Fruit fly (Drosophila melanogaster) whole organism, prepupa: ENCODE measurements around the gene Ced-12.
A peak's percentile ranks its signal among the peaks of the same experiment; 100 is the strongest.

Experiments used
- Blimp-1 ChIP-seq: fragments of 200-800 bp; sonication (Bioruptor generic); optimal IDR thresholded peaks from 3 replicates; lab custom pipeline; 2017; ENCODE audit warnings: missing biosample characterization, missing genetic modification characterization, mild to moderate bottlenecking, moderate library complexity, missing genetic modification reagents
- CG10631 ChIP-seq: fragments of 200-800 bp; sonication (Bioruptor generic); optimal IDR thresholded peaks from 2 replicates; lab custom pipeline; 2016; ENCODE audit warnings: missing biosample characterization, missing genetic modification characterization
- CG10669 ChIP-seq: fragments of 200-800 bp; sonication (Bioruptor generic); optimal IDR thresholded peaks from 3 replicates; lab custom pipeline; 2018; ENCODE audit warnings: missing biosample characterization, mild to moderate bottlenecking, missing genetic modification characterization, moderate library complexity
- CG11294 ChIP-seq: fragments of 200-800 bp; sonication (Bioruptor generic); IDR thresholded peaks from 2 replicates; pipeline ENCODE4 v1.3.6; 2022; ENCODE audit warnings: missing biosample characterization, missing genetic modification characterization
- CG11762 ChIP-seq: fragments of 200-800 bp; sonication (Bioruptor generic); optimal IDR thresholded peaks from 3 replicates; lab custom pipeline; 2016; ENCODE audit warnings: missing biosample characterization, missing genetic modification characterization; ENCODE audit not compliant: insufficient read depth
- CG11902 ChIP-seq: fragments of 200-800 bp; sonication (Bioruptor generic); optimal IDR thresholded peaks from 3 replicates; lab custom pipeline; 2016; ENCODE audit warnings: missing biosample characterization, missing genetic modification characterization
- CG15336 ChIP-seq: fragments of 200-800 bp; sonication (Bioruptor generic); IDR thresholded peaks from 2 replicates; pipeline ENCODE4 v1.3.6; 2022; ENCODE audit warnings: missing biosample characterization, missing genetic modification characterization
- CG3032 ChIP-seq: fragments of 200-800 bp; optimal IDR thresholded peaks from 2 replicates; lab custom pipeline; 2019; ENCODE audit warnings: missing biosample characterization, mild to moderate bottlenecking, missing genetic modification characterization, moderate library complexity
- CG32006 ChIP-seq: fragments of 200-800 bp; sonication (Bioruptor generic); optimal IDR thresholded peaks from 3 replicates; lab custom pipeline; 2017; ENCODE audit warnings: missing biosample characterization, mild to moderate bottlenecking, missing genetic modification characterization
- CG34406 ChIP-seq: fragments of 200-800 bp; sonication (Bioruptor generic); optimal IDR thresholded peaks from 3 replicates; lab custom pipeline; 2016; ENCODE audit warnings: missing biosample characterization, missing genetic modification characterization
- CG6808 ChIP-seq: fragments of 200-800 bp; sonication (Bioruptor generic); optimal IDR thresholded peaks from 3 replicates; lab custom pipeline; 2017; ENCODE audit warnings: missing biosample characterization, missing genetic modification characterization, mild to moderate bottlenecking, moderate library complexity, missing genetic modification reagents
- CG6854 ChIP-seq: fragments of 200-800 bp; sonication (Bioruptor generic); optimal IDR thresholded peaks from 2 replicates; lab custom pipeline; 2017; ENCODE audit warnings: missing biosample characterization, mild to moderate bottlenecking, missing genetic modification characterization
- CG8119 ChIP-seq: fragments of 200-800 bp; sonication (Bioruptor generic); IDR thresholded peaks from 3 replicates; pipeline ENCODE4 v1.3.6; 2022; ENCODE audit warnings: missing biosample characterization, missing genetic modification characterization
- CG8319 ChIP-seq: fragments of 200-800 bp; sonication (Bioruptor generic); optimal IDR thresholded peaks from 3 replicates; lab custom pipeline; 2016; ENCODE audit warnings: missing biosample characterization, missing genetic modification characterization
- CG8632 ChIP-seq: fragments of 200-800 bp; sonication (Bioruptor generic); optimal IDR thresholded peaks from 3 replicates; lab custom pipeline; 2016; ENCODE audit warnings: missing biosample characterization, missing genetic modification characterization
- CG9139 ChIP-seq: fragments of 200-800 bp; sonication (Bioruptor generic); optimal IDR thresholded peaks from 3 replicates; lab custom pipeline; 2017; ENCODE audit warnings: missing biosample characterization, mild to moderate bottlenecking, missing genetic modification characterization
- Eip75B ChIP-seq: fragments of 200-800 bp; sonication (Bioruptor generic); optimal IDR thresholded peaks from 3 replicates; lab custom pipeline; 2016; ENCODE audit warnings: missing biosample characterization, missing genetic modification characterization
- Eip78C ChIP-seq: fragments of 200-800 bp; sonication (Bioruptor generic); peaks from one replicate; lab custom pipeline; 2016; ENCODE audit warnings: missing biosample characterization, missing genetic modification characterization
- Ets96B ChIP-seq: fragments of 200-800 bp; optimal IDR thresholded peaks from 2 replicates; lab custom pipeline; 2019; ENCODE audit warnings: missing biosample characterization, mild to moderate bottlenecking, missing genetic modification characterization, moderate library complexity
- Gug ChIP-seq: fragments of 200-800 bp; sonication (Bioruptor generic); IDR thresholded peaks from 2 replicates; pipeline ENCODE4 v1.3.6; 2022; ENCODE audit warnings: missing biosample characterization, missing genetic modification characterization
- Hr38 ChIP-seq: sonication (Bioruptor generic); optimal IDR thresholded peaks from 2 replicates; lab custom pipeline; 2016; ENCODE audit warnings: missing biosample characterization, missing genetic modification characterization
- Hr39 ChIP-seq: fragments of 200-800 bp; sonication (Bioruptor generic); optimal IDR thresholded peaks from 2 replicates; lab custom pipeline; 2016; ENCODE audit warnings: missing biosample characterization, missing genetic modification characterization
- Hr4 ChIP-seq: fragments of 200-800 bp; sonication (Bioruptor generic); optimal IDR thresholded peaks from 3 replicates; lab custom pipeline; 2016; ENCODE audit warnings: missing biosample characterization, missing genetic modification characterization
- Lpt ChIP-seq: fragments of 200-800 bp; sonication (Bioruptor generic); optimal IDR thresholded peaks from 3 replicates; lab custom pipeline; 2016; ENCODE audit warnings: missing biosample characterization, missing genetic modification characterization
- Met ChIP-seq: fragments of 200-800 bp; sonication (Bioruptor generic); optimal IDR thresholded peaks from 3 replicates; lab custom pipeline; 2016; ENCODE audit warnings: missing biosample characterization, missing genetic modification characterization
- OdsH ChIP-seq: fragments of 200-800 bp; sonication (Bioruptor generic); optimal IDR thresholded peaks from 3 replicates; lab custom pipeline; 2016; ENCODE audit warnings: missing biosample characterization, missing genetic modification characterization
- Smox ChIP-seq: fragments of 200-800 bp; sonication (Bioruptor generic); optimal IDR thresholded peaks from 3 replicates; lab custom pipeline; 2016; ENCODE audit warnings: missing biosample characterization, missing genetic modification characterization
- Sox102F ChIP-seq: fragments of 200-800 bp; sonication (Bioruptor generic); optimal IDR thresholded peaks from 2 replicates; lab custom pipeline; 2016; ENCODE audit warnings: missing biosample characterization, mild to moderate bottlenecking, missing genetic modification characterization
- Sox14 ChIP-seq: fragments of 200-800 bp; sonication (Bioruptor generic); optimal IDR thresholded peaks from 3 replicates; lab custom pipeline; 2016; ENCODE audit warnings: missing biosample characterization, missing genetic modification characterization
- Sox15 ChIP-seq: fragments of 200-800 bp; sonication (Bioruptor generic); optimal IDR thresholded peaks from 3 replicates; lab custom pipeline; 2016; ENCODE audit warnings: missing biosample characterization, missing genetic modification characterization
- achi ChIP-seq: fragments of 200-800 bp; sonication (Bioruptor generic); optimal IDR thresholded peaks from 3 replicates; lab custom pipeline; 2016; ENCODE audit warnings: missing biosample characterization, missing genetic modification characterization
- cyc ChIP-seq: fragments of 200-800 bp; sonication (Bioruptor generic); optimal IDR thresholded peaks from 3 replicates; lab custom pipeline; 2016; ENCODE audit warnings: missing biosample characterization, missing genetic modification characterization
- dac ChIP-seq: fragments of 200-800 bp; sonication (Bioruptor generic); optimal IDR thresholded peaks from 2 replicates; lab custom pipeline; 2017; ENCODE audit warnings: missing biosample characterization, mild to moderate bottlenecking, missing genetic modification characterization
- eg ChIP-seq: fragments of 200-800 bp; sonication (Bioruptor generic); IDR thresholded peaks from 3 replicates; pipeline ENCODE4 v1.3.6; 2022; ENCODE audit warnings: missing biosample characterization, missing genetic modification characterization
- esn ChIP-seq: fragments of 200-800 bp; sonication (Bioruptor generic); optimal IDR thresholded peaks from 2 replicates; lab custom pipeline; 2016; ENCODE audit warnings: missing biosample characterization, mild to moderate bottlenecking, missing genetic modification characterization, moderate library complexity
- fkh ChIP-seq: fragments of 200-800 bp; sonication (Bioruptor generic); optimal IDR thresholded peaks from 3 replicates; lab custom pipeline; 2017; ENCODE audit warnings: missing biosample characterization, mild to moderate bottlenecking, missing genetic modification characterization, moderate library complexity
- net ChIP-seq: fragments of 200-800 bp; sonication (Bioruptor generic); optimal IDR thresholded peaks from 3 replicates; lab custom pipeline; 2016; ENCODE audit warnings: missing biosample characterization, missing genetic modification characterization
- pdm3 ChIP-seq: fragments of 200-800 bp; sonication (Bioruptor generic); optimal IDR thresholded peaks from 3 replicates; lab custom pipeline; 2016; ENCODE audit warnings: missing biosample characterization, missing genetic modification characterization
- salr ChIP-seq, 2 experiments: fragments of 200-800 bp; sonication (Bioruptor generic); optimal IDR thresholded peaks; 3 replicates each; lab custom pipeline; 2016 to 2018; ENCODE audit warnings: missing biosample characterization in 2 of 2, missing genetic modification characterization in 2 of 2, mild to moderate bottlenecking in 1 of 2
- spab ChIP-seq: fragments of 200-800 bp; sonication (Bioruptor generic); optimal IDR thresholded peaks from 2 replicates; lab custom pipeline; 2017; ENCODE audit warnings: missing biosample characterization, mild to moderate bottlenecking, missing genetic modification characterization, missing genetic modification reagents
- svp ChIP-seq: fragments of 200-800 bp; sonication (Bioruptor generic); peaks from one replicate; lab custom pipeline; 2016; ENCODE audit warnings: missing biosample characterization, missing genetic modification characterization
- vri ChIP-seq: fragments of 200-800 bp; sonication (Bioruptor generic); optimal IDR thresholded peaks from 3 replicates; lab custom pipeline; 2016; ENCODE audit warnings: missing biosample characterization, mild to moderate bottlenecking, missing genetic modification characterization

The Ced-12 gene

dm6 chr2L:12110810-12111209 lies 13.2 kb downstream of the Ced-12 start, which contains the start of gene Phae2:
Gene Phae2, plus strand, starts transcription at chr2L:12111110.
- TF ChIP-seq CG8319 (GFP tag; lab: Kevin White, UChicago): no peak
- peak; percentile 32 for TF ChIP-seq Eip78C (GFP tag; lab: Kevin White, UChicago)
- TF ChIP-seq CG9139 (GFP tag; lab: Kevin White, UChicago): no peak
- no peak for TF ChIP-seq dac
- no peak for TF ChIP-seq Gug
- TF ChIP-seq net: no peak

dm6 chr2L:12112943-12113557 lies 15.4 kb downstream of the Ced-12 start:
- TF ChIP-seq Eip78C (GFP tag; lab: Kevin White, UChicago) (peak; percentile 55), CG11294 (GFP tag; lab: Robert Waterston, UW) (no peak), Sox102F (peak; percentile 43), svp (GFP tag; lab: Kevin White, UChicago) (peak; percentile 71), CG3032 (tag; lab: Kevin White, UChicago) (peak; percentile 19), salr (GFP tag; optimal IDR thresholded peaks at IDR 0.05; lab: Kevin White, UChicago) (peak in 1 of 2 experiments; percentile 47), CG11902 (no peak), Met (GFP tag; lab: Kevin White, UChicago) (peak; percentile 18), Sox14 (peak; percentile 1), esn (GFP tag; lab: Kevin White, UChicago) (peak; percentile 39), CG6808 (GFP tag; lab: Kevin White, UChicago) (no peak), vri (GFP tag; lab: Kevin White, UChicago) (peak; percentile 44)

dm6 chr2L:12114159-12114558 lies 16.5 kb downstream of the Ced-12 start, which contains the start of gene CG17211:
Gene CG17211, plus strand, starts transcription at chr2L:12114360.
- TF ChIP-seq fkh (GFP tag; lab: Kevin White, UChicago) (no peak), spab (no peak), CG8632 (GFP tag; lab: Kevin White, UChicago) (no peak), cyc (no peak), Blimp-1 (GFP tag; lab: Kevin White, UChicago) (no peak), Hr39 (GFP tag; lab: Kevin White, UChicago) (no peak), Lpt (GFP tag; lab: Kevin White, UChicago) (no peak), vri (GFP tag; lab: Kevin White, UChicago) (no peak), Smox (GFP tag; lab: Kevin White, UChicago) (no peak), Gug (no peak)

dm6 chr2L:12115809-12116208 lies 18.2 kb downstream of the Ced-12 start:
- TF ChIP-seq CG15336 (GFP tag; lab: Robert Waterston, UW) (peak; percentile 48), Eip78C (GFP tag; lab: Kevin White, UChicago) (peak; percentile 2), CG6808 (GFP tag; lab: Kevin White, UChicago) (no peak), CG32006 (GFP tag; lab: Kevin White, UChicago) (peak; percentile 15), esn (GFP tag; lab: Kevin White, UChicago) (no peak), CG8119 (GFP tag; lab: Robert Waterston, UW) (0 out of 3 replicates have a peak, but pooled peaks have one; percentile 32), achi (GFP tag; lab: Kevin White, UChicago) (peak; percentile 15), CG11902 (no peak), CG10669 (GFP tag; lab: Kevin White, UChicago) (no peak), CG11294 (GFP tag; lab: Robert Waterston, UW) (no peak), Ets96B (tag; lab: Kevin White, UChicago) (no peak), CG10631 (GFP tag; lab: Kevin White, UChicago) (peak; percentile 0), eg (GFP tag; lab: Robert Waterston, UW) (0 out of 3 replicates have a peak, but pooled peaks have one; percentile 13)

dm6 chr2L:12120000-12120399 lies 22.4 kb downstream of the Ced-12 start:
- TF ChIP-seq CG34406 (GFP tag; lab: Kevin White, UChicago) (no peak), CG8119 (GFP tag; lab: Robert Waterston, UW) (no peak), Sox15 (GFP tag; lab: Kevin White, UChicago) (no peak), Hr4 (peak; percentile 34), achi (GFP tag; lab: Kevin White, UChicago) (peak; percentile 6), Smox (GFP tag; lab: Kevin White, UChicago) (peak; percentile 1), pdm3 (GFP tag; lab: Kevin White, UChicago) (peak; percentile 11), Hr38 (GFP tag; lab: Kevin White, UChicago) (no peak), OdsH (peak; percentile 5), CG6854 (GFP tag; lab: Kevin White, UChicago) (no peak), Eip78C (GFP tag; lab: Kevin White, UChicago) (peak; percentile 59), Eip75B (GFP tag; lab: Kevin White, UChicago) (peak; percentile 23), CG11762 (GFP tag; lab: Kevin White, UChicago) (no peak), eg (GFP tag; lab: Robert Waterston, UW) (no peak), Sox14 (peak; percentile 7), vri (GFP tag; lab: Kevin White, UChicago) (no peak), CG9139 (GFP tag; lab: Kevin White, UChicago) (no peak), Met (GFP tag; lab: Kevin White, UChicago) (peak; percentile 26), CG10631 (GFP tag; lab: Kevin White, UChicago) (peak; percentile 21), CG8319 (GFP tag; lab: Kevin White, UChicago) (no peak)
